Fruit fly (Drosophila melanogaster) whole organism, prepupa: Measurements from ENCODE around the gene glob1.

Experiments
- CG31627 ChIP-seq: fragments of 200-800 bp; sonication (Bioruptor generic); optimal IDR thresholded peaks from 3 replicates; lab custom pipeline; 2016; ENCODE audit warnings: missing biosample characterization, missing genetic modification characterization
- CG6854 ChIP-seq: fragments of 200-800 bp; sonication (Bioruptor generic); optimal IDR thresholded peaks from 2 replicates; lab custom pipeline; 2017; ENCODE audit warnings: missing biosample characterization, mild to moderate bottlenecking, missing genetic modification characterization
- Eip75B ChIP-seq: fragments of 200-800 bp; sonication (Bioruptor generic); optimal IDR thresholded peaks from 3 replicates; lab custom pipeline; 2016; ENCODE audit warnings: missing biosample characterization, missing genetic modification characterization
- Lpt ChIP-seq: fragments of 200-800 bp; sonication (Bioruptor generic); optimal IDR thresholded peaks from 3 replicates; lab custom pipeline; 2016; ENCODE audit warnings: missing biosample characterization, missing genetic modification characterization
- OdsH ChIP-seq: fragments of 200-800 bp; sonication (Bioruptor generic); optimal IDR thresholded peaks from 3 replicates; lab custom pipeline; 2016; ENCODE audit warnings: missing biosample characterization, missing genetic modification characterization
- fkh ChIP-seq: fragments of 200-800 bp; sonication (Bioruptor generic); optimal IDR thresholded peaks from 3 replicates; lab custom pipeline; 2017; ENCODE audit warnings: missing biosample characterization, mild to moderate bottlenecking, missing genetic modification characterization, moderate library complexity

DNA sequence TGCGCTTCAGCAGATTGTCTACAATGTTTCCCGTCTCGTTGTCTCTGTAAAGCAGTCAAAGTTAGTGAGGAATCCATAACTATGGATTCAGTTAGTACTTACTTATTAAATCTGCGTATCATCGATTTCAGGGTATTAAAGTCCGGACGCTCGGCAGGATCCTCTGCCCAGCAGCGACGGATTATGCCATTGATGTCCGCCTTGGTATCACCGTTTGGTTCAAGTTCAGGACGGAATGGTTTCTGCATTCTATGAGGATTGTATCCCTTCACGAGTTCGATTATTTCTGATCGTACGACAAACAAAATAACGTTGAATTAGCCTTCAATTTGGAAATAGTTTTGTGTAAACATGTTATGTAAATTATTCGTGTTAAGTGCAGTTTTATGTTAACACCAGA is 44.5 kb downstream of the glob1 start, which contains the start of gene CG9632:
- no peak for TF ChIP-seq fkh (GFP tag; lab: Kevin White, UChicago)
- no peak for TF ChIP-seq CG31627 (GFP tag; lab: Kevin White, UChicago)
- TF ChIP-seq Eip75B (GFP tag; lab: Kevin White, UChicago): no peak
- no peak for TF ChIP-seq OdsH
- no peak for TF ChIP-seq Lpt (GFP tag; lab: Kevin White, UChicago)
- TF ChIP-seq CG6854: no peak
